Worm (Caenorhabditis elegans) whole organism, dauer: ENCODE data around the gene T12C9.7.

Experiments
- unc-62 ChIP-seq: sonication (generic microtip); optimal IDR thresholded peaks from 2 replicates; lab custom pipeline; 2017; ENCODE audit warnings: missing biosample characterization, missing genetic modification reagents, missing genetic modification characterization

The T12C9.7 gene

DNA sequence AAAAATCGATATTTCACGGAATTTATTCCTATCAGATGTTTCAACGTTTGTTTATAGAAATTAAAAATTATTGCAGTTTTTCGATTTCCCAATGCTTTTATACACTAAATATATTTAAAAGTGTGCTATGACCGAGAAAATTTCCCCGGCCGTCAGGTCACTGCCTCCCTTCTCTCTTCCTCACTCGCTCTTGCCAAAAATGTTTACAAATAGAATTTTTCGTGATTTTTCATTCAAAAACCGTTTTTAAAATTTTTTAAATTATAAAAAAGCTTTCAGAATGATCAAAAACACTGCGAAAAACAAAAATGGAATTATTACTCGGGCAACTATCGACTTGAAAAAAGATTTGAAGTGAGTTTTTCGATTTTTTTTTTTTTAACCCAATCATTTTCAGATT, at the start of gene T12C9.7, which contains the start of gene vps-18:
TSS of gene T12C9.7 (minus strand) at position 101 of the 400 bp plus-strand sequence.
TSS of gene vps-18 (plus strand) at position 280 of the 400 bp plus-strand sequence.
- no peak for TF ChIP-seq unc-62

DNA sequence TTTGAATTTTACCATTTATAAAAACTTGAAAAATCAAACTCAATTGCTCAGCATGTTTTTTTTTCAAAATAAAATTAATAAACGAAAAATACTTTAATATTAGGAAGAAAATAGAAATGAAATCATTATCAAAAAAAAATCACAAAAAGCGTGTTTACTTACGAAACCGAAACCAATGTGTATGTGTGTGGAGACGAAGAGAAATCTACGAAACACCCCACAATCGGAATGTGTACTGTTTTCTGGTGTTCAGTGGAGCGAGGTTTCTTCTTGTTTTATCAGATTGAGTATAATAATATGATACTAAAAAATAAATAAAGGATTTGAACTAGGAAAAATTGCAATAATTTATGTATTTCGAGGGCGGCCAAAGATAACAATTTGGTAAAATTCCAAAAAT, 46.9 kb upstream of the T12C9.7 start:
- no peak for TF ChIP-seq unc-62

DNA sequence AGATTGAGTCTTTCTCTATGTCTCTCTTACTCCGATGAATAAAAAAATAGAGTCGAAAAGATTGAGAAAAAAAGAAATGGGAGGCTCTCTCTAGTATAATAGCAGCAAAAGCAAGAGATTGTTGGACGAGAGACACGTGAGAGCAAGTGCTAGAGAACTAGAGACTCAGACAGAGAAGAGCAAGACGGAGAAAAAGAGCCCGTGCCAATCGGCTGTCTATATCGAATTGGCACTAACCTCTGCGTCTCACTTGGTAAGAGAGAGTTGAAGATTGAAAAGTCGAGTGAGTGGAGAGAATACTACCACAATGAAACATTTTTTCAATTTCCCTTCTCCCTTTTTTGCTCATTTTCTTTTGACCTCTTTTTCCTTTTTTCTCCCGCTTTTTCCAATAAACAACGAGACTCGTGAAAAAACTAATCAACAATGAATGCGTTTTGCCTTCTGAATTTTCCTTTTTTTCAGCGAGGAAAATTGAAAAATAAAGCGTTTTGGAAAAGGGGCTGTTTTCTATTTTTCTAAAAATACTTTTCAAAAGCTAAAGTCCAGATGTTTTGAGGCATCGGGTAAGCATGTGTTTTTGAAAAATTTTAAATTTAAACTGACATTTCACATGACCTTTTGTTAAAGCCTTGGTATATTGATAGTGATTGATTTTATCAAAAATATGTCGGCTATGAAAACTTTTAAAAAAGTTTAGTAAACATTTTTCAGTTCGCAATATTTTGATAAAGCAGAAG, 46.0 kb upstream of the T12C9.7 start:
- no peak for TF ChIP-seq unc-62

DNA sequence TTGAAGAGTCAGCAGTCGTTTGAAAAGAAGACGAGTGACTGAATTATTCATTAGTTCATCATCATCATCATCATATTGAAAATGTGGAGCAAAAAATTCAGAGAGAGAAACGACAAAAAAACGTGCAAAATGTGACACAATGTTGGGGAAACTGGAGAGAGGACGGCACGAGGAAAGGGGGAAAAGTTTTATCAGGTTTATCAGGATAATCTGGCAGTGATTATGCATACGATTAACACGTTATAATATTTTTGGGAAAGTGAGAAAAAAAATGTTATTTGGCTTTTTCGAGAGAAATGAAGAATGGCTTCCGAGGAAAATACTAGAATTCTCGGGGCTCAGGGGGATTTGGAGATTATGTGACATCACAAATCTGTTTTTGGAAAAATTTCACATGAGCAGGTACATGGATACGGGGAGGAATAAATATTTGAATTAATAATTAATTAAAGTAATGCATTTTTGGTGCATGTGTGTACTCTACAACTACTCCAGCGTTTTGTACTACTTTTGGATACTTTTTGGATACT, 44.4 kb upstream of the T12C9.7 start, which contains the start of gene camt-1:
TSS of gene camt-1 (minus strand) at position 51 of the 530 bp plus-strand sequence.
- no peak for TF ChIP-seq unc-62

DNA sequence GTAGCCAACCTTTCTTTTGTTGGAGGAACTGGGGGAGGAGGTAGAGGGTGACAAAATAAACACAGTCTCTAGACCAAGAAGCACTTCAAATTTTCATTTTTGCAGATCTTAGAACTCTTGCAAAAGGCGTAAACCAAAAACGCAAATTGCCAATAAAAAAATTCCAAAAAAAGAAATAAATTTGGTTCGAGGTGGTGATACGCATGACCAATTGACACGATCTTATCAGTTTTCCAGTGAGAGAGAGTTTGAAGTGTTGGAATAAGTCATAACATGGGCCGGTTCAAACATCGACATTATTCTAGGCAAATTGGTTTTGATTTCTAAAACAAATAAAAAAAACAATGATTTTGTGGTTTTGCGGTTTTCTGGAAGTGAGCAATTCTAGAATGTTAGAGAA, 35.1 kb upstream of the T12C9.7 start:
- no peak for TF ChIP-seq unc-62

DNA sequence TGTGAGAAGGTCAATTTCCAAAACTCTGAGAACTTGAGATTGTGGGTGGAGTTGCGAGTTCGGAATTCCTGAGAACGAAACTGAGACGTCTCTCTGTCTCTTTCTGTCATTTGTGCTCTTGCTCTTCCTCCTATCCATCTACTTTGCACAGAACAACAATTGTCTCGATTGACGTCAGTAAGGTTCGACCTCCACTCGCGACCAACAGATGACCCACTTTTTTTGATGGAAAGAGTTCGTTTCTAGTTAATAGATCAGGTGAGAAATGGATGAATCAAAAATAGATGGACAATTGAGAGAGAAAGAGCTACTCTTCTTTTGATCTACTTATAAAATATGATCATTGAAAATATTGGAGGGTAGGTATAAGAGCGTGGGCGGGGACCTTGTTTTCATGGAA, 33.8 kb upstream of the T12C9.7 start:
- no peak for TF ChIP-seq unc-62

DNA sequence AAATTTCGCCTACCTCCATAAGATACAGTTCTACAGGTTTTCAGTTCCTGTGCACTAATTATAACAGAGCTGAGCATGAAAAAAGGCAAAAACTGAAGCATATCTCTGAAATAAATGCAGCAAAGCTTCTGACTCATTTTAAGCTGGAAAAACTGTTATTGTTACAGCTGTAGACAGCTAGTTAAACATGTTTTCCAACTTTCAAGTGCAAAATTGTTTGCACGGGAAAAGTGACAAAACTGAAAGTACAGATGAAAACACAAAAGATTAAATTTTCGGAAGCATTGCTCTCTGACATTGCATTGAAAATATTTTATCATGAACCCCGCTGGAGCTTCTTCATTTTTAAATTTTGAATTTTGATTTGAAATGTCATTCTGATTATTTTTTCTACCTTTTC, 30.0 kb upstream of the T12C9.7 start, which contains the start of gene T05C1.5:
TSS of gene T05C1.5 (minus strand) at position 101 of the 400 bp plus-strand sequence.
- TF ChIP-seq unc-62: no peak

DNA sequence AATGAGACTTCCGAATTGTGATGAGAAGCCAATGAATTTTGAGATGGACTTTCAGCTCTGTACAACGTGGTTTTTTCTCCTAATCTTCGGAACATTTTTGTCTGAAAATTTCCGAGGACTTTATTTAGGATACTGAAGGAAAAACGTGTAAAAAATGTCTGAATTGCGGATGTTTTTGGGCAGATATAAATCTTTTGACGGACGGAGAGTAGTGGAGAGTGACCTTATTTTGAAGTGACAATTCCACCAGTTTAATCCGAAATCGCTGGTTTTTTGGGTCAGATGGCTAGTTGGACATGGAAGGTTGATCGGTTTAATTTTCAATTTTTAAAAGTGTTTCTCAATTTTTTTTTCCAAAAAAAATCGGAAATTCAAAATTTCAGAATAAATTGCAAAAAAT, 28.5 kb upstream of the T12C9.7 start, which contains the start of gene T05C1.3:
TSS of gene T05C1.3 (minus strand) at position 101 of the 400 bp plus-strand sequence.
- TF ChIP-seq unc-62: no peak

DNA sequence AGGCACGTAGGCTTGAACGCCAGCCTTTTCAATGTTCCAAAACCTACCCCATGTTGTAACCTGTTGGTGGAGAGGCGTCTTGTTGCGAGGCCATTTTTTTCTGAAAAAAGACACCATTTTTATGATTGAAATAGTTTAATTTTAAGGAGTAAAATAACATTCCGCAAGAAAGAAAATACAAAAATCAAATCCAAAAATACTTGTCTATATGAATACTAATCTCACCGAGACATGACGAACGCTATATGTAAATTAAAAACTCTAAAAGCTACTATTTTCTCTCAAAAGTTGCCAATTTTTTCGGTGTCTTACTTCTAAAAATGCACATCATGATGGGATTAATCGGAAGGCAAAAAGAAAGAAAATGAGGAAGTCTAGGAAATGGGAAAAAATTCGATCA, 21.3 kb upstream of the T12C9.7 start, which contains the start of gene T05C1.2:
TSS of gene T05C1.2 (minus strand) at position 101 of the 400 bp plus-strand sequence.
- no peak for TF ChIP-seq unc-62

DNA sequence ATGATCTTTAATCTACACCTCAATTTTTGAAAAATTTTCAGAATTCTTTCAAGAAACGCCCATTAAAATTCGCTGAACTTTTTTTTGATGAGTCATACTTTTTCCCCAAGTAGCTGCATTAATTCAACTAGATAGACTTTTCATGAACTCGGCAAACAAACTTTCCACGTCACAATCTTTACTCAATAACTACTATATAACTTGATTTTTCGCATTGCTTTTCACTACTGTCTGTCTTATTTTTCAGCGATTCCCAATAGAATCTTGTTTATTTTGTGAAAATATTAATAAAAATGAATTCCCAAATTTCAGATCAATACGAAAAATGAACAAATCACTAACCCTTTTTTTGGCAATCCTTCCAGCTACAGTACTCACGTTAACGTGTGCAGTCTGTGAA, 17.6 kb upstream of the T12C9.7 start, which contains the start of gene T05C1.1:
TSS of gene T05C1.1 (plus strand) at position 301 of the 400 bp plus-strand sequence.
- TF ChIP-seq unc-62: no peak

DNA sequence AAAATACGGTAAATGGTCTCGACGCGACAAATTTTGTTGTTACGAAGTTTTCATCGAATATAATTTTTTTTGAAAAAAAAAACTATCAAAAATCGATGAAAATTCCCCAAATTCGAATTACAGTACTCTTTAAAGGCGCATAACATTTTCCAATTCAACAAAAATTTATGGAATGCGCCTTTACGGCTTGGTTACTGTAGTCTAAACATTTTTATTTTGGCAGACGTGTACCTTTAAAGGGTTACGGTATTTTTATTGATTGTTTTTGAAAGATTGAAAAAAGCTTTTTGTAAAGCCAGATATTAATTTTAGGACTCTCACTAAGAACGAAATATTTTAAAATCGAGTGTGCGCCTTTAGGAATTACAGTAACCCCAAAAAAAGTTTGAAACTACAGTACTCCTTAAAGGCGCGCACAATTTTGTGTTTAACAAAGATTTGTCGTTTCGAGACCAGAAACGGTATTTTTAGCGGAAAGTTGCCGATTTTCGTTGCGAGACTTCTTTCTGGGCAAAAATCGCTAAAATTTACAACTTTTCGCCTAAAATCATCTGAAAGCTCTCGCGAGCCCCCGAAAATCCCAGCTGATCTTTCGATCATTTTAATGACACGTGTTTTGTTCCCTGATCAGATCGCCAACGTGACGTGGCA, 13.4 kb upstream of the T12C9.7 start:
- TF ChIP-seq unc-62: no peak

DNA sequence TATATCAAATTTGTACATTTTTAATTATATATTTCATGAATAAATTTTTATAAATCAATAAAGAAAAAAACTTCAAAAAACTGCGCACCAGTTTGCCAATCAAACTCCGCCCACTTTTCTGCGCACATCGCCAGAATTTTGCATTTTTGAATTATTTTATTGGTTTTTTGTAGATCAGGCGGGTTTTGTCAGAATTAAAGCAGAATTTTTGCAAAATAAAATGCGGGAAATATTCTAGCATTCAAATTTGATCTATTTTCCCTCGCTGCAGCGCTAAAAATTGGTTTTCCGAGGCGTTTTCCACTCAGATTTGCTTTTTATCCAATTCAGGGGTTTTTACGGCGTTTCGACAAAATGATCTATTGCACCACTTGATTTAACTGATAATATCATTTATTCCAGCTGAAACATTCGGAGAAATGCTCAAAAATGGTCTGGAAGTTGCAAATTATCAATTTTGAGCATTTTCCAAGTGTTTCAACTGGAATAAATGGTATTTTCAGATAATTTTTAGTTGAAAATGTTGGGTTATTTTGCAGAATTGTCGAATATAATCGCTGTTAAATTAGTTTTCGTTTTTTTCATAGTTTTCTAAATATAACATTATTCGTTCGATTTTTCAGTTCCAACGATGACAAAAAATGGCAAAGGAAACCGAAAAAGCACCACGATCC, 10.4 kb upstream of the T12C9.7 start, which contains the start of gene W06B4.1:
TSS of gene W06B4.1 (plus strand) at position 624 of the 674 bp plus-strand sequence.
- TF ChIP-seq unc-62: no peak

DNA sequence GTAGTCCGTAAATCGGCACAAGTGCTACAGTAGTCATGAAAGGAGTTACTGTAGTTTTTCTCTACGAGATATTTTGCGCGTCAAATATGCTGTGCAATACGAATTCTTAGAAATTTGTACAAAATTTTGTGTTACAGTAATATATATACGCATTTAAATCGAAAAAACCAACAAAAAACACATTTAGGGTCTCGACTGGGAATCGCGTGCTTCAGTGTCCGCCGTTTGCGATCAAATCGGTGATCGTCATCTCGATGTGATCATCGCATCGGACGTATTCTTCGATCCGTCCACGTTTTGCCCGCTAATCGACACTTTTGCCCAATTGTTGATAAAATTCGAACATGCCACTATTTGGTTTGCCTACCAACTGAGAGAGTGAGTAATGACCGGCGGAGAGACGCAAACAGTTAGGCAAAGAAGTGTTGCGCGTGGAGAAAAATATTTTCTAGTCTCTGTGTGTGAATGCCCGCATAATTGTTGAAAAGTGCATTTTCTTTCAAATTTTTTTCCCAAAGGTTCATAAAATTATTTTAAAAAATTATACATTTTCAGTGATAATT, 8.2 kb upstream of the T12C9.7 start:
- no peak for TF ChIP-seq unc-62

DNA sequence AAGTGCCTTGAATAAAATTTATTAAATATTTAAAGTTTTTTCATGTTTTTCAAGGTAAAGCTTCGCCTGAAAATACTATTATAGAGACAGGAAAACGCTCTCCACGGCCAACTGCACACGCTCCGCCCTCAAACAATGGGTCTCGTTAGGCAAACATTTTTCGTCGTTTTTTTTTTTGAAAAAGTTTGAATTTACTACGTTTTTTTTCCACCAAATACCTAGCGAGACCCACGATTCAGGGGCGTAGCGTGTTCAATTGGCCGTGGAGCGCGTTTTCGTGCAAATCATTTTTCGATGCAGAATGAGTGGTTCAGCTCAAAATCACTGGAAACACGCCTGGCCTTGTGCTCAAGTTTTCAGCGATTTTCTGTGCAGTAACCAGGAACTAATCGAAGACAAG, 7.1 kb upstream of the T12C9.7 start, which contains the start of gene W06B4.2:
TSS of gene W06B4.2 (plus strand) at position 301 of the 400 bp plus-strand sequence.
- TF ChIP-seq unc-62: no peak

DNA sequence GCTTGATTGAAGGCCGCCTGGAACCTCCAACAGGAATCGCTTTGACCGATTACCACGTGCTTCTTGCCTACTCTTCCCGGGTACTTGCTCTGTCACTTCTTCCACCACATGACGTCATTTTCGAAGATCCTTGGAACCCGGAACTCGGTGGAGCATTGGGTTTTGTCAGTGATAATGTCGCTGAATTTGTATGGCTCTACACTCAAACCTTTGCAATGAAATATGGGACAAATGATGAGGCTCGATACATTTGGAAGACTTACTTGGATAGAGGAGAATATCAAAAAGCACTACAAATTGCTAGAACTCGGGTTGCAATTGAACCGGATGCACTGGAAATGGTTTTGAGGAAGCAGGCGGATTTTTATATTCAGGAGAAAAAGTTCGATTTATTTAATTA, 2.1 kb upstream of the T12C9.7 start:
- no peak for TF ChIP-seq unc-62

DNA sequence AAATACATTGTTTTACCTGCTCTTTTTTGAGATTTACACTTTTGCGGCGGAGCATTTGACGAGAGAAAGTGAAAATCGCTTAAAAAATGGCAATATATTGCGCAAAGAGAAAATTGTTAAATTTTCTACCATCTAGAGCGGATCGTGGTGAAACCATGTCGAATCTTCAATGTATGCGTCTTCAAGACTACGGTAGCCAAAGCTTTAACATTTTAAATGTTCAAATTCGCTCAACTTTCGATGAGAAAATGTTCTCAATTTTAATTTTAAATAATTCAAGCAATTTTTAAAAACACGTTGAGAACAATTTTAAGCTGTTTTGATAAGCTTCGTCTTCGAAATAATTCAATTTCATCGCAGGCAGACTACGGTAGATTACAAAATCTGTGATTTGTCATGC, 454 bp downstream of the T12C9.7 start:
- TF ChIP-seq unc-62: no peak
